Fruit fly (Drosophila melanogaster) whole organism, prepupa: Measurements from ENCODE around the gene sra.

Experiments used
- Blimp-1 ChIP-seq: fragments of 200-800 bp; sonication (Bioruptor generic); optimal IDR thresholded peaks from 3 replicates; lab custom pipeline; 2017; ENCODE audit warnings: missing biosample characterization, missing genetic modification characterization, mild to moderate bottlenecking, moderate library complexity, missing genetic modification reagents
- CG10631 ChIP-seq: fragments of 200-800 bp; sonication (Bioruptor generic); optimal IDR thresholded peaks from 2 replicates; lab custom pipeline; 2016; ENCODE audit warnings: missing biosample characterization, missing genetic modification characterization
- CG11294 ChIP-seq: fragments of 200-800 bp; sonication (Bioruptor generic); IDR thresholded peaks from 2 replicates; pipeline ENCODE4 v1.3.6; 2022; ENCODE audit warnings: missing biosample characterization, missing genetic modification characterization
- CG11762 ChIP-seq: fragments of 200-800 bp; sonication (Bioruptor generic); optimal IDR thresholded peaks from 3 replicates; lab custom pipeline; 2016; ENCODE audit warnings: missing biosample characterization, missing genetic modification characterization; ENCODE audit not compliant: insufficient read depth
- CG11902 ChIP-seq: fragments of 200-800 bp; sonication (Bioruptor generic); optimal IDR thresholded peaks from 3 replicates; lab custom pipeline; 2016; ENCODE audit warnings: missing biosample characterization, missing genetic modification characterization
- CG15336 ChIP-seq: fragments of 200-800 bp; sonication (Bioruptor generic); IDR thresholded peaks from 2 replicates; pipeline ENCODE4 v1.3.6; 2022; ENCODE audit warnings: missing biosample characterization, missing genetic modification characterization
- CG16779 ChIP-seq: fragments of 200-800 bp; sonication (Bioruptor generic); optimal IDR thresholded peaks from 3 replicates; lab custom pipeline; 2017; ENCODE audit warnings: missing biosample characterization, mild to moderate bottlenecking, missing genetic modification characterization
- CG3032 ChIP-seq: fragments of 200-800 bp; optimal IDR thresholded peaks from 2 replicates; lab custom pipeline; 2019; ENCODE audit warnings: missing biosample characterization, mild to moderate bottlenecking, missing genetic modification characterization, moderate library complexity
- CG32006 ChIP-seq: fragments of 200-800 bp; sonication (Bioruptor generic); optimal IDR thresholded peaks from 3 replicates; lab custom pipeline; 2017; ENCODE audit warnings: missing biosample characterization, mild to moderate bottlenecking, missing genetic modification characterization
- CG34406 ChIP-seq: fragments of 200-800 bp; sonication (Bioruptor generic); optimal IDR thresholded peaks from 3 replicates; lab custom pipeline; 2016; ENCODE audit warnings: missing biosample characterization, missing genetic modification characterization
- CG3919 ChIP-seq: fragments of 200-800 bp; sonication (Bioruptor generic); optimal IDR thresholded peaks from 3 replicates; lab custom pipeline; 2016; ENCODE audit warnings: missing biosample characterization, missing genetic modification characterization
- CG4318 ChIP-seq: fragments of 200-800 bp; sonication (Bioruptor generic); optimal IDR thresholded peaks from 3 replicates; lab custom pipeline; 2017; ENCODE audit warnings: missing biosample characterization, mild to moderate bottlenecking, missing genetic modification characterization
- CG6276 ChIP-seq: fragments of 200-800 bp; sonication (Bioruptor generic); optimal IDR thresholded peaks from 2 replicates; lab custom pipeline; 2017; ENCODE audit warnings: missing biosample characterization, mild to moderate bottlenecking, missing genetic modification characterization
- CG6792 ChIP-seq: fragments of 200-800 bp; sonication (Bioruptor generic); optimal IDR thresholded peaks from 3 replicates; lab custom pipeline; 2016; ENCODE audit warnings: missing biosample characterization, missing genetic modification characterization
- CG6808 ChIP-seq: fragments of 200-800 bp; sonication (Bioruptor generic); optimal IDR thresholded peaks from 3 replicates; lab custom pipeline; 2017; ENCODE audit warnings: missing biosample characterization, missing genetic modification characterization, mild to moderate bottlenecking, moderate library complexity, missing genetic modification reagents
- CG7368 ChIP-seq: fragments of 200-800 bp; sonication (Bioruptor generic); optimal IDR thresholded peaks from 3 replicates; lab custom pipeline; 2016; ENCODE audit warnings: missing biosample characterization, missing genetic modification characterization
- CG8119 ChIP-seq: fragments of 200-800 bp; sonication (Bioruptor generic); IDR thresholded peaks from 3 replicates; pipeline ENCODE4 v1.3.6; 2022; ENCODE audit warnings: missing biosample characterization, missing genetic modification characterization
- CG8319 ChIP-seq: fragments of 200-800 bp; sonication (Bioruptor generic); optimal IDR thresholded peaks from 3 replicates; lab custom pipeline; 2016; ENCODE audit warnings: missing biosample characterization, missing genetic modification characterization
- CG8632 ChIP-seq: fragments of 200-800 bp; sonication (Bioruptor generic); optimal IDR thresholded peaks from 3 replicates; lab custom pipeline; 2016; ENCODE audit warnings: missing biosample characterization, missing genetic modification characterization
- CG9139 ChIP-seq: fragments of 200-800 bp; sonication (Bioruptor generic); optimal IDR thresholded peaks from 3 replicates; lab custom pipeline; 2017; ENCODE audit warnings: missing biosample characterization, mild to moderate bottlenecking, missing genetic modification characterization
- Eip75B ChIP-seq: fragments of 200-800 bp; sonication (Bioruptor generic); optimal IDR thresholded peaks from 3 replicates; lab custom pipeline; 2016; ENCODE audit warnings: missing biosample characterization, missing genetic modification characterization
- Eip78C ChIP-seq: fragments of 200-800 bp; sonication (Bioruptor generic); peaks from one replicate; lab custom pipeline; 2016; ENCODE audit warnings: missing biosample characterization, missing genetic modification characterization
- Ets96B ChIP-seq: fragments of 200-800 bp; optimal IDR thresholded peaks from 2 replicates; lab custom pipeline; 2019; ENCODE audit warnings: missing biosample characterization, mild to moderate bottlenecking, missing genetic modification characterization, moderate library complexity
- Gug ChIP-seq: fragments of 200-800 bp; sonication (Bioruptor generic); IDR thresholded peaks from 2 replicates; pipeline ENCODE4 v1.3.6; 2022; ENCODE audit warnings: missing biosample characterization, missing genetic modification characterization
- Hr4 ChIP-seq: fragments of 200-800 bp; sonication (Bioruptor generic); optimal IDR thresholded peaks from 3 replicates; lab custom pipeline; 2016; ENCODE audit warnings: missing biosample characterization, missing genetic modification characterization
- Lpt ChIP-seq: fragments of 200-800 bp; sonication (Bioruptor generic); optimal IDR thresholded peaks from 3 replicates; lab custom pipeline; 2016; ENCODE audit warnings: missing biosample characterization, missing genetic modification characterization
- Met ChIP-seq: fragments of 200-800 bp; sonication (Bioruptor generic); optimal IDR thresholded peaks from 3 replicates; lab custom pipeline; 2016; ENCODE audit warnings: missing biosample characterization, missing genetic modification characterization
- Smox ChIP-seq: fragments of 200-800 bp; sonication (Bioruptor generic); optimal IDR thresholded peaks from 3 replicates; lab custom pipeline; 2016; ENCODE audit warnings: missing biosample characterization, missing genetic modification characterization
- Sox15 ChIP-seq: fragments of 200-800 bp; sonication (Bioruptor generic); optimal IDR thresholded peaks from 3 replicates; lab custom pipeline; 2016; ENCODE audit warnings: missing biosample characterization, missing genetic modification characterization
- achi ChIP-seq: fragments of 200-800 bp; sonication (Bioruptor generic); optimal IDR thresholded peaks from 3 replicates; lab custom pipeline; 2016; ENCODE audit warnings: missing biosample characterization, missing genetic modification characterization
- cyc ChIP-seq: fragments of 200-800 bp; sonication (Bioruptor generic); optimal IDR thresholded peaks from 3 replicates; lab custom pipeline; 2016; ENCODE audit warnings: missing biosample characterization, missing genetic modification characterization
- dac ChIP-seq: fragments of 200-800 bp; sonication (Bioruptor generic); optimal IDR thresholded peaks from 2 replicates; lab custom pipeline; 2017; ENCODE audit warnings: missing biosample characterization, mild to moderate bottlenecking, missing genetic modification characterization
- eg ChIP-seq: fragments of 200-800 bp; sonication (Bioruptor generic); IDR thresholded peaks from 3 replicates; pipeline ENCODE4 v1.3.6; 2022; ENCODE audit warnings: missing biosample characterization, missing genetic modification characterization
- esn ChIP-seq: fragments of 200-800 bp; sonication (Bioruptor generic); optimal IDR thresholded peaks from 2 replicates; lab custom pipeline; 2016; ENCODE audit warnings: missing biosample characterization, mild to moderate bottlenecking, missing genetic modification characterization, moderate library complexity
- fd59A ChIP-seq: fragments of 200-800 bp; sonication (Bioruptor generic); optimal IDR thresholded peaks from 2 replicates; lab custom pipeline; 2017; ENCODE audit warnings: missing biosample characterization, mild to moderate bottlenecking, missing genetic modification characterization, missing genetic modification reagents
- fd85E ChIP-seq: fragments of 200-800 bp; sonication (Bioruptor generic); optimal IDR thresholded peaks from 3 replicates; lab custom pipeline; 2016; ENCODE audit warnings: missing biosample characterization, missing genetic modification characterization
- fkh ChIP-seq: fragments of 200-800 bp; sonication (Bioruptor generic); optimal IDR thresholded peaks from 3 replicates; lab custom pipeline; 2017; ENCODE audit warnings: missing biosample characterization, mild to moderate bottlenecking, missing genetic modification characterization, moderate library complexity
- lz ChIP-seq: fragments of 200-800 bp; sonication (Bioruptor generic); optimal IDR thresholded peaks from 3 replicates; lab custom pipeline; 2016; ENCODE audit warnings: missing biosample characterization, missing genetic modification characterization
- net ChIP-seq: fragments of 200-800 bp; sonication (Bioruptor generic); optimal IDR thresholded peaks from 3 replicates; lab custom pipeline; 2016; ENCODE audit warnings: missing biosample characterization, missing genetic modification characterization
- pdm3 ChIP-seq: fragments of 200-800 bp; sonication (Bioruptor generic); optimal IDR thresholded peaks from 3 replicates; lab custom pipeline; 2016; ENCODE audit warnings: missing biosample characterization, missing genetic modification characterization
- salr ChIP-seq, 2 experiments: fragments of 200-800 bp; sonication (Bioruptor generic); optimal IDR thresholded peaks; 3 replicates each; lab custom pipeline; 2016 to 2018; ENCODE audit warnings: missing biosample characterization in 2 of 2, missing genetic modification characterization in 2 of 2, mild to moderate bottlenecking in 1 of 2
- spab ChIP-seq: fragments of 200-800 bp; sonication (Bioruptor generic); optimal IDR thresholded peaks from 2 replicates; lab custom pipeline; 2017; ENCODE audit warnings: missing biosample characterization, mild to moderate bottlenecking, missing genetic modification characterization, missing genetic modification reagents
- ss ChIP-seq, 2 experiments: fragments of 200-800 bp; sonication (Bioruptor generic); optimal IDR thresholded peaks; 2 replicates in 1 of 2; 3 replicates in 1 of 2; lab custom pipeline; 2017 to 2018; ENCODE audit warnings: mild to moderate bottlenecking in 2 of 2, missing biosample characterization in 2 of 2, missing genetic modification characterization in 2 of 2, moderate library complexity in 1 of 2
- svp ChIP-seq: fragments of 200-800 bp; sonication (Bioruptor generic); peaks from one replicate; lab custom pipeline; 2016; ENCODE audit warnings: missing biosample characterization, missing genetic modification characterization
- topi ChIP-seq: fragments of 200-800 bp; sonication (Bioruptor generic); optimal IDR thresholded peaks from 3 replicates; lab custom pipeline; 2016; ENCODE audit warnings: missing biosample characterization, missing genetic modification characterization
- vri ChIP-seq: fragments of 200-800 bp; sonication (Bioruptor generic); optimal IDR thresholded peaks from 3 replicates; lab custom pipeline; 2016; ENCODE audit warnings: missing biosample characterization, mild to moderate bottlenecking, missing genetic modification characterization

The sra gene

DNA sequence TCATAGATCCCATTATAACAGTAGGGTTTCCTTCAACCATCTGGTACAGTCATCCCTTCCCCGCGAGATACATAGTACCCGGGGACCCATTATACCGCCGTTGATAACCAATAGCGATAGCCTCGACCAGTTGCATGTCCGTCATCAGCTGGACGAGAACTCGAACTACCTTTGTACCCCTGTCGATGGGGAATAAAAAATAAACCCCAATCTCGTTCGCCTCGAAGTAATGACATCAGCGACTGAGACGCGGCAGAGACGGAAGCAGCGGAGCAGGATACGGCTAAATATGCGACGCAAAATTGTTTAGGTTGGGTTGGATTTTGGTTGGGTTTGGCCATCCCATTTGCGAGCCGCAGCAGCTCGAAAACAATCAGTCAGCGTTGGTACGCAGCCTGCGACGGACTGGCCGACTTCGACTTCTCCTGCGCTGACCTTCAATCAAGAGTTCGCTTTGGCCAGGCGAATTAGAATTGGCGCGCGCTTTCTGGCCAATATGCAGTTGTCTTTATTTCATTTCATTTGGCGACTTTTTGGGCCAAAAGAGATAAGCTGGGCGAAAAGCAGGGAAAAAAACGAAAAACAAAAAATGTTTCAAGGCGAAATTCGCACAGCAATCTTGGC lies 53.8 kb downstream of the sra start (continued):
- TF ChIP-seq CG3919 (no peak), fd59A (GFP tag; lab: Kevin White, UChicago) (no peak), CG11294 (GFP tag; lab: Robert Waterston, UW) (no peak), Met (GFP tag; lab: Kevin White, UChicago) (no peak), net (no peak), CG3032 (tag; lab: Kevin White, UChicago) (no peak), CG8632 (GFP tag; lab: Kevin White, UChicago) (no peak), cyc (GFP tag; lab: Kevin White, UChicago) (peak; percentile 36), CG16779 (tag; lab: Kevin White, UChicago) (no peak), Lpt (GFP tag; lab: Kevin White, UChicago) (no peak), CG9139 (no peak), CG11902 (GFP tag; lab: Kevin White, UChicago) (no peak), achi (GFP tag; lab: Kevin White, UChicago) (no peak), CG6808 (GFP tag; lab: Kevin White, UChicago) (no peak), lz (GFP tag; lab: Kevin White, UChicago) (peak; percentile 8), spab (GFP tag; lab: Kevin White, UChicago) (no peak), svp (GFP tag; lab: Kevin White, UChicago) (peak; percentile 76), Hr4 (GFP tag; lab: Kevin White, UChicago) (no peak), dac (no peak), ss (GFP tag; optimal IDR thresholded peaks at IDR 0.05; lab: Kevin White, UChicago) (peak in 1 of 2 experiments; percentile 18), Sox15 (GFP tag; lab: Kevin White, UChicago) (no peak), topi (GFP tag; lab: Kevin White, UChicago) (no peak), eg (GFP tag; lab: Robert Waterston, UW) (no peak), fd85E (no peak), CG6792 (no peak), esn (peak; percentile 36), Gug (GFP tag; lab: Robert Waterston, UW) (no peak), CG8119 (no peak), Smox (GFP tag; lab: Kevin White, UChicago) (no peak), CG6276 (GFP tag; lab: Kevin White, UChicago) (no peak)

dm6 chr3R:16241102-16241779 lies 54.4 kb downstream of the sra start:
- TF ChIP-seq CG11762: peak; percentile 2
- no peak for TF ChIP-seq esn
- no peak for TF ChIP-seq CG4318 (GFP tag; lab: Kevin White, UChicago)
- peak; percentile 8 for TF ChIP-seq CG8319
- TF ChIP-seq Gug (GFP tag; lab: Robert Waterston, UW): no peak
- peak; percentile 15 for TF ChIP-seq Ets96B
- TF ChIP-seq CG8632 (GFP tag; lab: Kevin White, UChicago): peak; percentile 28
- peak; percentile 56 for TF ChIP-seq lz (GFP tag; lab: Kevin White, UChicago)
- TF ChIP-seq svp (GFP tag; lab: Kevin White, UChicago): peak; percentile 88
- peak; percentile 40 for TF ChIP-seq CG16779 (tag; lab: Kevin White, UChicago)
- no peak for TF ChIP-seq CG7368 (GFP tag; lab: Kevin White, UChicago)
- TF ChIP-seq salr (GFP tag; optimal IDR thresholded peaks at IDR 0.05; lab: Kevin White, UChicago): no peak
- peak; percentile 83 for TF ChIP-seq fkh (GFP tag; lab: Kevin White, UChicago)
- no peak for TF ChIP-seq net
- no peak for TF ChIP-seq Blimp-1 (GFP tag; lab: Kevin White, UChicago)
- peak; percentile 57 for TF ChIP-seq Sox15 (GFP tag; lab: Kevin White, UChicago)
- TF ChIP-seq topi (GFP tag; lab: Kevin White, UChicago): peak; percentile 14
- peak; percentile 9 for TF ChIP-seq CG6792
- no peak for TF ChIP-seq spab (GFP tag; lab: Kevin White, UChicago)
- no peak for TF ChIP-seq fd85E
- TF ChIP-seq CG6808 (GFP tag; lab: Kevin White, UChicago): no peak
- peak; percentile 74 for TF ChIP-seq Lpt (GFP tag; lab: Kevin White, UChicago)
- peak; percentile 50 for TF ChIP-seq cyc (GFP tag; lab: Kevin White, UChicago)
- TF ChIP-seq Eip78C (GFP tag; lab: Kevin White, UChicago): no peak
- no peak for TF ChIP-seq dac
- TF ChIP-seq CG32006 (GFP tag; lab: Kevin White, UChicago): no peak
- TF ChIP-seq CG10631 (GFP tag; lab: Kevin White, UChicago): peak; percentile 33
- TF ChIP-seq Hr4 (GFP tag; lab: Kevin White, UChicago): peak; percentile 56
- TF ChIP-seq CG34406 (GFP tag; lab: Kevin White, UChicago): peak; percentile 21
- TF ChIP-seq vri (GFP tag; lab: Kevin White, UChicago): peak; percentile 65
- no peak for TF ChIP-seq CG8119
- peak; percentile 41 for TF ChIP-seq achi (GFP tag; lab: Kevin White, UChicago)
- TF ChIP-seq CG15336 (GFP tag; lab: Robert Waterston, UW): no peak
- peak; percentile 56 for TF ChIP-seq pdm3 (GFP tag; lab: Kevin White, UChicago)
- peak; percentile 14 for TF ChIP-seq Eip75B (GFP tag; lab: Kevin White, UChicago)
